Worm (Caenorhabditis elegans) whole organism, early embryonic: ENCODE data around the gene clec-40.

ENCODE experiments used
- B0310.2 ChIP-seq: sonication (generic microtip); optimal IDR thresholded peaks from 2 replicates; lab custom pipeline; 2016; ENCODE audit warnings: mild to moderate bottlenecking, missing genetic modification characterization, missing compliant biosample characterization
- F13C5.2 ChIP-seq: sonication (generic microtip); optimal IDR thresholded peaks from 2 replicates; lab custom pipeline; 2017; ENCODE audit warnings: mild to moderate bottlenecking, missing genetic modification characterization, inconsistent platforms, missing compliant biosample characterization
- aly-1 ChIP-seq: sonication (generic microtip); optimal IDR thresholded peaks from 2 replicates; lab custom pipeline; 2016; ENCODE audit warnings: missing genetic modification characterization, missing compliant biosample characterization
- ama-1 ChIP-seq: fragments of 150-350 bp; optimal IDR thresholded peaks from 2 replicates; lab custom pipeline; 2014
- ets-7 ChIP-seq: sonication (generic microtip); optimal IDR thresholded peaks from 2 replicates; lab custom pipeline; 2016; ENCODE audit warnings: missing genotype, missing genetic modification characterization, missing compliant biosample characterization
- hmbx-1 ChIP-seq: sonication (generic microtip); optimal IDR thresholded peaks from 2 replicates; lab custom pipeline; 2016; ENCODE audit warnings: mild to moderate bottlenecking, missing genetic modification characterization, missing compliant biosample characterization
- hmg-4 ChIP-seq: fragments of 200-800 bp; sonication (Bioruptor generic); optimal IDR thresholded peaks from 2 replicates; lab custom pipeline; 2018; ENCODE audit warnings: mild to moderate bottlenecking, missing genetic modification characterization, missing compliant biosample characterization
- hnd-1 ChIP-seq: sonication (generic microtip); optimal IDR thresholded peaks from 2 replicates; lab custom pipeline; 2016; ENCODE audit warnings: missing genetic modification characterization, missing compliant biosample characterization

- no peak for TF ChIP-seq hnd-1 (tag; lab: Kevin White, UChicago)
- TF ChIP-seq hmbx-1 (tag; lab: Kevin White, UChicago), result no peak
- TF ChIP-seq ama-1, result no peak
- TF ChIP-seq F13C5.2, result no peak
- TF ChIP-seq hmg-4, result no peak
- no peak for TF ChIP-seq B0310.2 (tag; lab: Kevin White, UChicago)
- TF ChIP-seq ets-7 (tag; lab: Kevin White, UChicago), result no peak
- TF ChIP-seq aly-1 (tag; lab: Kevin White, UChicago), result no peak
Measured at ce11 chrV:16792717-16793116, 48.1 kb downstream of the clec-40 start.
